Worm (Caenorhabditis elegans) whole organism, L1 larva: ENCODE results near the gene degt-1.

ENCODE experiments used
- ceh-82 ChIP-seq, 3 experiments: fragments of 150-350 bp in 1 of 3; sonication (generic microtip) in 2 of 3; optimal IDR thresholded peaks; 2 replicates each; lab custom pipeline; 2014 to 2017; ENCODE audit warnings: missing biosample characterization in 3 of 3, missing genetic modification characterization in 3 of 3
- ceh-88 ChIP-seq: fragments of 200-800 bp; sonication (Bioruptor generic); IDR thresholded peaks from 2 replicates; pipeline ENCODE4 v1.3.6; 2022; ENCODE audit warnings: missing genetic modification characterization, missing compliant biosample characterization
- egl-27 ChIP-seq, 2 experiments: fragments of 150-350 bp in 1 of 2; sonication (generic microtip); optimal IDR thresholded peaks; 3 replicates each; lab custom pipeline; 2017 to 2018; ENCODE audit warnings: missing biosample characterization in 2 of 2, missing genetic modification characterization in 2 of 2, missing genetic modification reagents in 2 of 2
- elt-3 ChIP-seq, 6 experiments: fragments of 150-350 bp in 1 of 6; sonication (generic microtip); optimal IDR thresholded peaks; 2 replicates each; lab custom pipeline; 2017 to 2018; ENCODE audit warnings: missing biosample characterization in 6 of 6, missing genetic modification characterization in 6 of 6, inconsistent platforms in 1 of 6
- lin-15B ChIP-seq: fragments of 150-350 bp; sonication (generic microtip); optimal IDR thresholded peaks from 3 replicates; lab custom pipeline; 2014; ENCODE audit warnings: missing biosample characterization, missing genetic modification characterization
- lin-39 ChIP-seq: fragments of 150-350 bp; optimal IDR thresholded peaks from 2 replicates; lab custom pipeline; 2014; ENCODE audit warnings: missing biosample characterization, missing genetic modification reagents, missing genetic modification characterization
- mdl-1 ChIP-seq, 2 experiments: fragments of 150-350 bp; optimal IDR thresholded peaks; 2 replicates each; lab custom pipeline; 2014 to 2017; ENCODE audit warnings: missing biosample characterization in 2 of 2, missing genetic modification characterization in 2 of 2, inconsistent platforms in 1 of 2
- nhr-77 ChIP-seq: fragments of 150-350 bp; optimal IDR thresholded peaks from 2 replicates; lab custom pipeline; 2014; ENCODE audit warnings: missing biosample characterization, missing genetic modification characterization
- nhr-90 ChIP-seq: sonication (generic microtip); optimal IDR thresholded peaks from 2 replicates; lab custom pipeline; 2016; ENCODE audit warnings: mild to moderate bottlenecking, missing genetic modification characterization, missing compliant biosample characterization; ENCODE audit not compliant: poor library complexity
- pax-3 ChIP-seq: fragments of 200-800 bp; sonication (Bioruptor generic); optimal IDR thresholded peaks from 2 replicates; lab custom pipeline; 2018; ENCODE audit warnings: mild to moderate bottlenecking, missing genetic modification characterization, moderate library complexity, missing compliant biosample characterization
- tlp-1 ChIP-seq: fragments of 150-350 bp; optimal IDR thresholded peaks from 2 replicates; lab custom pipeline; 2014; ENCODE audit warnings: missing biosample characterization, missing genetic modification characterization
- unc-62 ChIP-seq: fragments of 150-350 bp; optimal IDR thresholded peaks from 2 replicates; lab custom pipeline; 2014; ENCODE audit warnings: missing biosample characterization, missing genetic modification reagents, missing genetic modification characterization
- unc-86 ChIP-seq: sonication (generic microtip); optimal IDR thresholded peaks from 2 replicates; lab custom pipeline; 2016; ENCODE audit warnings: missing genetic modification characterization, missing compliant biosample characterization

ce11 chrV:10525902-10526301 is 14.2 kb upstream of the degt-1 start, which contains the start of the genes C35A5.8 and hda-11:
- TF ChIP-seq lin-39 (tag; lab: Kevin White, UChicago) (peak; percentile 58), unc-62 (no peak), mdl-1 (tag; optimal IDR thresholded peaks at IDR 0.05; lab: Kevin White, UChicago) (peak in 1 of 2 experiments; percentile 24), egl-27 (tag; optimal IDR thresholded peaks at IDR 0.05; lab: Kevin White, UChicago) (no peak), lin-15B (tag; lab: Kevin White, UChicago) (peak; percentile 8), nhr-90 (tag; lab: Kevin White, UChicago) (peak; percentile 91), ceh-88 (GFP tag; lab: Robert Waterston, UW) (no peak), elt-3 (tag; optimal IDR thresholded peaks at IDR 0.05; lab: Kevin White, UChicago) (peak in 1 of 6 experiments; percentile 22), unc-86 (tag; lab: Kevin White, UChicago) (peak; percentile 59), ceh-82 (tag; optimal IDR thresholded peaks at IDR 0.05; lab: Kevin White, UChicago) (peak; percentile 46 to 59 (median 51)), tlp-1 (tag; lab: Kevin White, UChicago) (no peak), pax-3 (peak; percentile 82), nhr-77 (no peak)
